Fruit fly (Drosophila melanogaster): Measurements from ENCODE around the gene MESR3.

The MESR3 gene

DNA sequence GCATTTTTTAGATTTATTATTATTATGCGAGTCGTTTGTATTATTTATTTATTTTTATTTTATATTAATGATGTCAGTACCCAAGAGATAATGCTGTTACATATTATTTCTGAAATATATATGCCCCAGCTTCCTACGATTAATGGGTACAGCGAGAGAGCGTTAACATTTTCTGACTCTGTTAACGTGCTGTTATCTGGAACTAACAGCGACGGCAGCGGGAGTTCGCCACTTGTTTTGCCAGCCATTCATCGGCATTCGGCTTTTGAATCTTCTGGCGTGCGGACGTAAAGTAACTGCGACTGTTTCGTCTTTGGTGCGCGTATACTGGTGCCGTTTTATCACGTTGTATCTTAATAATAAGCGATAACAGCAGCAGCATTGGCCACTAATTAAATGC is at the start of gene MESR3:
Gene MESR3, plus strand, starts transcription at position 254 of the 400 bp plus-strand sequence.
- TF ChIP-seq CG8478 (optimal IDR thresholded peaks at IDR 0.05): no peak
- no peak for TF ChIP-seq EcR (GFP tag; optimal IDR thresholded peaks at IDR 0.05)
- TF ChIP-seq pan (optimal IDR thresholded peaks at IDR 0.05): peak; percentile 82
- no peak for TF ChIP-seq psq (optimal IDR thresholded peaks at IDR 0.05)

DNA sequence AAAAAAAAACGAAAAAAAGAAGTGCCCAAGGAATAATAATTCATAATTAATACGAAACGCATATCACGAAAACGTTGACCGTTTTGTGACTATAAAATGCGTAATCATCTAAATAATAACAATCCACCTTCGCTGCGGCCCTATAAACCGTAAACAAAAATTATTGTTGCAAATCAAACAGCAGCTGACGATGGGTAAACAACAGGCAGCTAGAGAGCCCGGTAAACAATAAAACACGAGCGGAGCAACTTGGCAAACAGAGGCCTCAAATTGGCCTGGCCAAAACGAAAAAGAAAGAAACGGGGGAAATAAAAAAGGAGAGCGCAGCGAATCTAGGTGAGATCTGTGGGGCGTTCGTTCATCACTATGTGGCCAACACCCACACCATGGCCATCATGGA is 49.5 kb upstream of the MESR3 start:
- TF ChIP-seq EcR (GFP tag; optimal IDR thresholded peaks at IDR 0.05): no peak
- no peak for TF ChIP-seq CG8478 (optimal IDR thresholded peaks at IDR 0.05)
- TF ChIP-seq Dll (optimal IDR thresholded peaks at IDR 0.05): no peak
- no peak for TF ChIP-seq pan (optimal IDR thresholded peaks at IDR 0.05)
- no peak for TF ChIP-seq usp (GFP tag; optimal IDR thresholded peaks at IDR 0.05)
- no peak for TF ChIP-seq psq (optimal IDR thresholded peaks at IDR 0.05)

DNA sequence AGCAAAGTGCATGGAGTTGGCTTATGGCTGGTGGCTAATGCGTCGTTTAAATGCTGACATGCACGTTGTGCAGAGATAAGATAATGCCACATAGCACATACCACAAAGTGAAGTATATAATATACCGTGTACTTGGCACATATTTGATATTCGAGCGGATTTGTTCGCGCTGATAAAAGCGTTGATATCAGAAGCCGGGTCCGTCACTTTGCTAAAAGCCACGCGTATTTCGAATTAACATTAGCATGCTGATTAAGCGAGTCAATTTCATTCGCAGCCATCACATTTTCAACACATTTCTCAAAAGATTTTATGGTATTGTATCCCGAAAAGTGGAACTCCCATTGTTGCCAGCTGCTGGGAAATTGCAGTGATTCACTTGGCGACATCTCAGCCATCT is 48.3 kb upstream of the MESR3 start:
- TF ChIP-seq CG8478 (optimal IDR thresholded peaks at IDR 0.05) (no peak), usp (GFP tag; optimal IDR thresholded peaks at IDR 0.05) (no peak), psq (optimal IDR thresholded peaks at IDR 0.05) (no peak), EcR (GFP tag; optimal IDR thresholded peaks at IDR 0.05) (no peak), pan (optimal IDR thresholded peaks at IDR 0.05) (no peak), Dll (optimal IDR thresholded peaks at IDR 0.05) (no peak)

DNA sequence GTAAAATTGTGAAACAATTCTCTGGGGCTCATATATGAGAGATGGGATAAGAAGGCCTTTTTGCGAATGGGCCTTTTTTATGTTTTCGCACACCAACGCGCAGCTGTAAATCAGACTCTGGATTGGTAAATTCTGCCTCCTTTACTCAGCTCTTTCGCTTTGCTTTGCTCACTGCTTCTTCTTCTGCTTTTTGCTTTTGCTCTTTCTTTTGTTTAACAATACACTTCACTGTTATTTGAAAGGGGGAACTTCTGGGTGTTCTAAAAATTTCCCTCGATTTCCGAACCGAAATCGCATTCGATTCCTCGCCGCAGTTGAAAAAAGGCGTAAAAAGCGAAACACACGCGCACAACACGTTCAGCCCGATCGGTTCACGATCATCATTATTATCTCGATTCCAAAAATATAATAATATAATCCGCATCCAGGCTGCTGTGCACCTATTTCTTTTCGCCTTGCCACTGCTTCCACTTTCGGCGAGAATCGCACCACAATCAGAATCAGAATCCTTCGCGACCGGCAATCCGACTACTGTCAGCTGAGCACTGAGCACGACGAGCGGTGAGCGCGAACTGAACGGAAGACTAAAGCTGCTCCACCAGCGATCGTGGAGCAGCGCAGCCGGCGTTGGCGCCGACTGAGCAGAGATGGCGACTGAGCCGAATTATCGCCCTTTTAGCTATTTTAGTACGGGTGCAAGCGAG is 45.2 kb upstream of the MESR3 start:
- TF ChIP-seq CG8478 (optimal IDR thresholded peaks at IDR 0.05): no peak
- TF ChIP-seq usp (GFP tag; optimal IDR thresholded peaks at IDR 0.05): no peak
- TF ChIP-seq pan (optimal IDR thresholded peaks at IDR 0.05): no peak
- TF ChIP-seq EcR (GFP tag; optimal IDR thresholded peaks at IDR 0.05): no peak
- TF ChIP-seq Dll (optimal IDR thresholded peaks at IDR 0.05): no peak
- no peak for TF ChIP-seq psq (optimal IDR thresholded peaks at IDR 0.05)

DNA sequence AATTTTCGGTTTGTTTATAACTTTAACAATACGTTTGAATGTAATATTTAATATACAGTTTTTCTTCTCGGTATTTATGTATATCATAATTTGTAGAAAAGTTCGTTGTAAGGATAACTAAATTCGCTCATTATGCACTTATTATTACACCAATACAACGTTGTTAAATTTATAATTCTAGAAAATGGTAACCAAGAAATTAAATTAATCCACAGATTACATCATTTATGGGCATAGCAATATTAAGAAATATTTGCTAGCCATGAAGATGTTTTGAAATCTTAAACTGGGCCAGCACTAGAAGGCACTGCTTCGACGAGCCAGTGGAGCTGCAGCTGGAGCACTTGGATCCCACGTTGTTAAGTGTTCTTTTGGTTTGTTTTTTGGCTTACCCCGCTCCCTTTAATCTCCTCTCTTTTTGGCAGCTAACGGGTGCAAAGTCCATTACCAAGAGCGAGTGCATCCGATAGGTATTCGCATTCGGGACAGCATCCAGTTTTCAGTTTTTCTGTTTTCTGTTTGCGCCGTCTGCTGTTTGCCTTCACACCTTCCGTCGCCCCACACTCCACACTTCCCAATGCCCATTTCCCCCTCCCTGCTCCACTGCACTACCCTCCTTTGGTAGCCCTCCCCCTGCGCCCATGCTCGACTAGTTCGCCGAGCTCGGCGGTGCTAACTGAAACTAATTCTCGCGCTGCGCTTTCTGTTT is 44.5 kb upstream of the MESR3 start:
- TF ChIP-seq usp (GFP tag; optimal IDR thresholded peaks at IDR 0.05) (no peak), psq (optimal IDR thresholded peaks at IDR 0.05) (no peak), Dll (optimal IDR thresholded peaks at IDR 0.05) (no peak), pan (optimal IDR thresholded peaks at IDR 0.05) (peak; percentile 17), CG8478 (optimal IDR thresholded peaks at IDR 0.05) (no peak), EcR (GFP tag; optimal IDR thresholded peaks at IDR 0.05) (peak in 1 of 2 experiments; percentile 39)

DNA sequence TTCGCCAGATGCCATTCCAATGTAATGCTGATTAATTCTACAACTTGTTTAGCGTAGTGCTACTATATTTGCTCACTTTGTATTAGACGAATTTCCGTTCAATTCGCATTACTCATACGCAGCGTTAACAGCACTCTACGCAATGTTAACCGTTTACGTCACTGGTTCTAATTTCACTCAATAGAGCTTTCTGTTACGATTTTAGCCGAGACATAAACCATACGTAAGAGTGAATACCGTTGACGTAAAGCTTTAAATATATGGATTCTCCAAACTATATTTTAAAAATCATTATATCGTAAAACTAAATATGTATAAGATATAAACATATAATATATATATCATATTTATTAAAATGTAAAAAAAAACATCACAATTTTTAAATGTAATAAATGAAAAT is 40.8 kb upstream of the MESR3 start:
- TF ChIP-seq Dll (optimal IDR thresholded peaks at IDR 0.05) (no peak), EcR (GFP tag; optimal IDR thresholded peaks at IDR 0.05) (no peak), pan (optimal IDR thresholded peaks at IDR 0.05) (no peak), usp (GFP tag; optimal IDR thresholded peaks at IDR 0.05) (no peak), CG8478 (optimal IDR thresholded peaks at IDR 0.05) (no peak), psq (optimal IDR thresholded peaks at IDR 0.05) (no peak)

DNA sequence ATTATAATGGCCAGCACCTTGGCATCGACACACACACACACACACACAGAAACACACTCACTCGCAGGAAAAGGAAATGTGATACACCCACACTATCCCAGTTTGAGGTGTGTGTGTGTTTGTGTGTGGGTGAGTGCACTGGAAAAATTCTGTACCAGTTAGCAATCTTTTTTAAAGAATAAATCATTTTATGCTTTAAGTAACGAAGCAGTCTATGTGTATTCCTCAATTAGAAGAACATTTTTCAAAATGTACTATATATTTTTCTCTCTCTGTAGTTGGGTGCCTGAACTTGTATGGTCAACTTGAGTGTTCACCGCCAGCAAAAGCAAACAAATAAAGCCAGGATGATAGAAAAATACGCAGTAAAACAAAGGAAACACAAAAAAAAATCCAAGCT is 32.4 kb upstream of the MESR3 start:
- TF ChIP-seq Dll (optimal IDR thresholded peaks at IDR 0.05): no peak
- no peak for TF ChIP-seq psq (optimal IDR thresholded peaks at IDR 0.05)
- no peak for TF ChIP-seq pan (optimal IDR thresholded peaks at IDR 0.05)
- TF ChIP-seq usp (GFP tag; optimal IDR thresholded peaks at IDR 0.05): no peak
- TF ChIP-seq EcR (GFP tag; optimal IDR thresholded peaks at IDR 0.05): no peak
- TF ChIP-seq CG8478 (optimal IDR thresholded peaks at IDR 0.05): no peak

DNA sequence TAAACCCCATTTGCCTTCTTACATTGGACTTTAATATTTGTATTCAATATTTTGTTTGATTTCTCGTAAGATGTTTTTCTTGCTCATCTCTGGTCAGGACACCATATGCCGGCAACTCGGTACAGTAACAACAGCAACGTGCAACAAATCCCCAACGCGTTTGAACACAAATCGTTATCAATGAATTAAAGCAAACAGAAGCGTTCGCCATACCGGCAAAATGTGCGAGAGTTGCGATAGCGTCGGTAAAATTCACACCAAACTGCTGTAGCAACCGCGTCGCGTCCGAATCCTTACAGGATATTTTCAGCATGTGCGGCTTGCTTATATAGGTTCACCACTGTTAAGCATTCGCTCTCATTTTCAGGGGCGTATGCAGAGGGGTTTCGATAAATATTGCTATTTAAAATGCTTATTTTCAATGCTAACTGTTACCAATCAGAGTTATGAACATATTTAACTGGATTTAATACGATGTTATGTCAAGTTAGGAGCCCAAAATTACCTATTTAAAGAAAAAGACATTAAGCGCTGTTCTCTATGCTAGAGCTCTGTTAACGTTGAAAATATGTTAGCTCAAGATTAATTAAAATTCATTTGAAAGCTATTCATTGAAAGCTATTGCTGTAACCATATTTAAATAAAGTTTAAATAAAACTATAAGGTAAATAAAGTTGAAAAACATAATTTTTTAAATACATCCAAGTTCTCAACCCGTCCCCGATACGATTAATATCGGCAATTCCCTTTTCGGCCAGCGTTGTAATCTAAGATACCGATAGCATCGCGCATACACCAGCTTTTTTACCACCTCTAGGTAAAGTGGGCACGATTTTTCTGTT is 26.7 kb upstream of the MESR3 start, which contains the start of the genes Pde11 and CG15160:
Gene Pde11, minus strand, starts transcription at position 243 of the 842 bp plus-strand sequence.
Gene CG15160, plus strand, starts transcription at position 792 of the 842 bp plus-strand sequence.
- no peak for TF ChIP-seq usp (GFP tag; optimal IDR thresholded peaks at IDR 0.05)
- no peak for TF ChIP-seq EcR (GFP tag; optimal IDR thresholded peaks at IDR 0.05)
- no peak for TF ChIP-seq Dll (optimal IDR thresholded peaks at IDR 0.05)
- TF ChIP-seq CG8478 (optimal IDR thresholded peaks at IDR 0.05): no peak
- no peak for TF ChIP-seq pan (optimal IDR thresholded peaks at IDR 0.05)
- TF ChIP-seq psq (optimal IDR thresholded peaks at IDR 0.05): no peak

DNA sequence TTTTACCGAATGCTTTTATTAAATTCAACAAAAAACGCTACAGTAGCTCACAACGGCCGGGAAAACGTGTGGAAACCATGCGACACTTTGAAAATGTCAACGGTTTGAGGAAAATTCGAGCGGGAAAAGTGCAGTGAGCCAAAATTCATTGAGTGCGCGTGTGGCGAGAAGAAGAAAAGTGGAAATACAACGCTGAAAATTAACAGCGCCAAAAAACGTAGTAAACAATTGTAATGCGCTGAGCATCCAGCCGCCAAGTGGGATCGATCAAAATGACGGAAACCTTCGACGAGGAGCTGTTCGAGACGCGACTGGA is 26.2 kb upstream of the MESR3 start:
- TF ChIP-seq EcR (GFP tag; optimal IDR thresholded peaks at IDR 0.05) (no peak), Dll (optimal IDR thresholded peaks at IDR 0.05) (no peak), usp (GFP tag; optimal IDR thresholded peaks at IDR 0.05) (no peak), psq (optimal IDR thresholded peaks at IDR 0.05) (no peak), pan (optimal IDR thresholded peaks at IDR 0.05) (no peak), CG8478 (optimal IDR thresholded peaks at IDR 0.05) (no peak)

DNA sequence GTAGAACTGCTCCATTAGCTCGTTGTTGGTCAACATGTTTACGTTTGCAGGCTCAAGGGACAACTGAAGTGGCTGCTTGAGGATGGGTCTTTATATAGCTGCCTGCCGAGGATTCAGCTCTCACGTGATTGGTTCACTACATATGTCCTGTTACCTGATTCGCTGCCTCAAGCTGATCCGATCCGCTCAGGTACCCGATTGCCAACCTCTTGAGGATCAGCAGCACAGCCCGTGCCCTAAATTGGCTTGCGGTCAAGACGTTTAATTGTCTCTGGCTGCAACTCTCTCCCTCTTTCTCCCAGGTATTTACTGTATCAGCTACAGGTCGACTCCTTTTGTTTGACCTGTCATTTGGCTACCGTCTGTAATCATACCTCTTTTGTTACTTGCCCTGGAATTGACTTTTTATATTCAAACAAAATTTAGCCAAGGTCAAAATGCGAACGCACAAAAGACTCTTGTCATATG is 20.2 kb upstream of the MESR3 start, which contains the start of gene amos:
Gene amos, minus strand, starts transcription at position 51 of the 468 bp plus-strand sequence.
- TF ChIP-seq CG8478 (optimal IDR thresholded peaks at IDR 0.05) (no peak), pan (optimal IDR thresholded peaks at IDR 0.05) (no peak), psq (optimal IDR thresholded peaks at IDR 0.05) (no peak), EcR (GFP tag; optimal IDR thresholded peaks at IDR 0.05) (no peak)

DNA sequence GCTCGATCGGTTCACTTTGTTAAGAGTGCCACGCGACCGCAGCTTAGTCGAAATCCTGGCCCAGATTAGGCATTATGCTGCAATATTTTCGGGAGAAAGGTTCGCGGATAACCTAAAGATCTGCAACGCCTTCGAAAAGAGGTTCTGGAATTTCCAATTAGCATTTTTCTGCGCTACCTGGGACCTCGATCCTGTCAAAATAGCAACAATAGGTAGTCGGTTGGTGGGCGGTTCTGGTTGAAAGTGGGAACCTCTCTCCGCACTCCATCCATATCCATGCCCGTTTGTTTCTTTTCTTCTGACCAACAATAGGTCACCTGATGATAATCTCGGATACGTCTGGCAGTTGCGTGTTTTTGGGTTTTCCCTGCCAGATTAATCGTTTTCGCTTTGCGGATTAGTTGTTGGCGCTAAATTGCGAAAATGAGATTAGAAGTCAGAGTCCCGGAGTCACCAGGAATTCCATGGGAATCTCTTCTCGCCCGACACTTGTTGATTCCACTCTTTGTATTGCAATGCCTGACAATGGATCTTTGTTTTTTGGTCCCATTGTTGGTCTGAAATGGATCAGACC is 18.8 kb upstream of the MESR3 start:
- TF ChIP-seq EcR (GFP tag; optimal IDR thresholded peaks at IDR 0.05): no peak
- no peak for TF ChIP-seq psq (optimal IDR thresholded peaks at IDR 0.05)
- no peak for TF ChIP-seq pan (optimal IDR thresholded peaks at IDR 0.05)
- TF ChIP-seq CG8478 (optimal IDR thresholded peaks at IDR 0.05): no peak
- TF ChIP-seq usp (GFP tag; optimal IDR thresholded peaks at IDR 0.05): no peak
- no peak for TF ChIP-seq Dll (optimal IDR thresholded peaks at IDR 0.05)
